Fruit fly (Drosophila melanogaster) whole organism, larva: ENCODE measurements around the gene CCKLR-17D1.

ENCODE experiments used
- noc ChIP-seq: fragments of 200-800 bp; sonication (Bioruptor generic); optimal IDR thresholded peaks from 3 replicates; lab custom pipeline; 2019; ENCODE audit warnings: missing biosample characterization, mild to moderate bottlenecking, missing genetic modification characterization, moderate library complexity

Gene CCKLR-17D1

DNA sequence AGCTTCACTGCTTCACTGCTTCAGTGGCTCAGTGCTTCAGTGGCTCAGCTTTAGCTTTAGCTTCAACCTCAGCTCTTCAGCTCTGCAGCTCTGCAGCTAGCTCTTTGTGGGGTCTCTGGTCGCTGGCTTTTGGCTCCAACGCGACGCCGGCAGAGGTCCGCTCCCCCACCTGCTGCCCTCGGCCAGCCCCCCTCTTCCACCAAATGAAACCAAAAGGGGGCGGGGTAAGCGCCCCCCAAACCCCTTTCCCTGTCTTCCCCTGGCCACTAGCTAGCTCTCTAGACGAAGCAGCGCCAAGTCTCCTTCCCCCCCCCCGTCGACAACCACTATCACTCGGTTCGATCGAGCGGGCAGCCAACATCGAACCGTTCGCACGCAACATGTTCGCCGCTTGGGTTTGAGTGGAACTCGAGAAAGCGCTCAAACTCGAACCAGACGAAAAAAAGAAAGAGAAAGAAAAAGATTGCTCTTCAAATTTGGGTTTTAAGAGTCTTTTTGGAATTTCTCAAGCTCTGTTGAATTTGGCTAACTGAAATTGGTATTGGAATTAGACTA is 33.3 kb downstream of the CCKLR-17D1 start, which contains the start of gene Cyp18a1:
Gene Cyp18a1, minus strand, starts transcription at position 95 of the 555 bp plus-strand sequence.
- no peak for TF ChIP-seq noc (tag; lab: Kevin White, UChicago)

dm6 chrX:18685726-18686125 is 40.6 kb downstream of the CCKLR-17D1 start, which contains the start of gene phtm:
Gene phtm (plus strand): TSS chrX:18685766.
- no peak for TF ChIP-seq noc (tag; lab: Kevin White, UChicago)

DNA sequence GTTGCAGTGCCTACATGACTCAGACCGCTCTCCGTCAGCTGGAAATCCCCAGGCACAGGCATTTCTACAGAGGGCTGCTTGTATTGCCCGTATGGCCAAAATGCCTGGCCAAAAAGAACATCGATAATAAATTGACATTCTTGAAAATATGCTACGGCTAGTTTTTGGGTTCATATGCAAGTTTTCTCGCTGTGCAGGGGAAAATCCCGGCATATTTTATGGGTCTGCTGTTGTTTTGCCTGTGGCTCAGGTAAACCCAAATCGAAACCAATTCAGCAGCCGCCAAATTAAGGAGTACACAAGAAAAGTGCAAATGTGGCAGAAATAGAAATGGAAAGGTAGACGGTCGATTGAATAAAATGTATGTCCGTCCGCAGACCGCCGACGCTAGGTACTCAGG is 41.4 kb downstream of the CCKLR-17D1 start:
- no peak for TF ChIP-seq noc (tag; lab: Kevin White, UChicago)

DNA sequence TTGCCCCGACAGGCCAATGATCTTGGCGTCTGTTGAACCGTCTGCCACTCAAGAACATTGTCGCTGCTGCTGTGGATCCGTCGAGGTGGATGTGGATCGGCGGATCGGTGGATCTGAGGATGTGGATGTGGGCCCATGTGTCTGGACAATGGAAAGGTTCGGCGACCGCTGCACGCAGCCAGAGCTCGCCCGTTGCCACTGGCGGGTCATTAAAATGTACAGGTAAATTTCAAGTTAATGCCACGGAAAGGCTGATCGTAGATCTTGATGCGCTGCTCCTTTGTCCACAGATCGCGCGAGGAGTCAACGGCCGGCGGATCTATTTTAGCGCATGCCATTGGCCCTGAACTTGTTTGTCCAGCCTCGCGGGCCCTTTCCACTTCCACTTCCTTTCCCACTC is 41.9 kb downstream of the CCKLR-17D1 start:
- TF ChIP-seq noc (tag; lab: Kevin White, UChicago) = no peak

dm6 chrX:18682815-18683214 is 43.6 kb downstream of the CCKLR-17D1 start:
- TF ChIP-seq noc (tag; lab: Kevin White, UChicago) = no peak

dm6 chrX:18681410-18681809 is 45.0 kb downstream of the CCKLR-17D1 start:
- no peak for TF ChIP-seq noc (tag; lab: Kevin White, UChicago)

DNA sequence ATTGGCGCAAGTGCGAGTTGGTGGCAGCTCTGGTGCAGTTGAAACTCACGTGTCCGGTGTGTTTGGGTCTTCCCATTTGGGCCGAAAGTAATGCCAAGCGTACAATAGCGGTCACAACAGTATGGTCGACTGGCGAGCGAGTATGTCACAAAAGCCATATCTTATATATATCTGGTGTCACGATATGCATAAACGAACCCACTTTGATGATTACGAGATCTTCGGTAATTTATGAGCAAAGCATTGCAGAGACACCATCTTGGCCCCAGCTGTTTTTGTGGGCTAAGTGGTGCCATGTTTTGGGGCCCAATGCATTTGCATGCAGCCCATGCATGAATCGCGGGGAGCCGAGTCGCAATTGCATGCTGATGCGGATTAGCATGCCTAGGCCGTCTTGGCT is 47.5 kb downstream of the CCKLR-17D1 start:
- TF ChIP-seq noc (tag; lab: Kevin White, UChicago) = no peak

DNA sequence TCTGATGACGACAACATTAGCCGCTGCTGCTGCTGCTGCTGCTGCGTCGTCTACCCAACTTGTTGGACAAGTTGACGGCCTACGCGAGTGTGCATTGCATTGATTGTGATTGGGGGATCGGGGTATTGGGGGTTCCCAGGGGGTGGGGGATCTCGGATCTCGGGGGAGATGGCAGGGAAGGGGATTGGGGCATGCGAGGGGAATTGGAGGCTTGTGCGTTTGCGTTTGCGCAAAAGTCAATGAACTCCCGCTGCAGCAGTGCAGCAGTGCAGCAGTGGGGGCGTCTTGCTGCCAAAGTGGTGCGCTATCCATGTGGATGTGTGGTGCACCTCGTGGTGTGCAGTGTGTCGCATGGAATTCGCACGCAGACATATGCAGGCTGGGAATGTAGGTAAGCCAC is 49.6 kb downstream of the CCKLR-17D1 start:
- TF ChIP-seq noc (tag; lab: Kevin White, UChicago) = no peak

dm6 chrX:18675702-18676101 is 50.7 kb downstream of the CCKLR-17D1 start:
- TF ChIP-seq noc (tag; lab: Kevin White, UChicago) = no peak

DNA sequence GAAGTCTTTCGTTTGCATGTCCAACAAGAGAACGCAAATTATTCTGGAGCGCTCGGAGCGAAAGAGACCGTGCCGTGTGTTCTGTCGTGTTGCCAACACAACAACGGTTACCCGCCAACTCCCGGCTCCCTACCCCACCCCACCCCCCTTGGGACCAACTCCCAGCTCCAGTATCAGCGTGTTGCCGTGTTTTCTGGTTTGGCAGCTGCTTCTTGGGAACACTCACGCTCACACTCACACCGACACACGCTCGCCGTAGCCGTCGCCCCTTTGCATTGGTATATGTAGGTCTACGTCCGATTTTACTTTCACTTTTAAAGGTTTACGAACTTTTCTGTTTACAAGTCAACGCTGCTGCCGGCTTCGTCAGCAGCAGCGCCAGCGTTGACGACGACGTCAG is 51.1 kb downstream of the CCKLR-17D1 start:
- TF ChIP-seq noc (tag; lab: Kevin White, UChicago) = no peak

dm6 chrX:18672900-18673529 is 53.4 kb downstream of the CCKLR-17D1 start:
- no peak for TF ChIP-seq noc (tag; lab: Kevin White, UChicago)

- TF ChIP-seq noc (tag; lab: Kevin White, UChicago) = no peak
Measured at dm6 chrX:18671545-18672174, 54.7 kb downstream of the CCKLR-17D1 start.

- TF ChIP-seq noc (tag; lab: Kevin White, UChicago) = no peak
Measured at dm6 chrX:18669811-18670477, 56.4 kb downstream of the CCKLR-17D1 start.

DNA sequence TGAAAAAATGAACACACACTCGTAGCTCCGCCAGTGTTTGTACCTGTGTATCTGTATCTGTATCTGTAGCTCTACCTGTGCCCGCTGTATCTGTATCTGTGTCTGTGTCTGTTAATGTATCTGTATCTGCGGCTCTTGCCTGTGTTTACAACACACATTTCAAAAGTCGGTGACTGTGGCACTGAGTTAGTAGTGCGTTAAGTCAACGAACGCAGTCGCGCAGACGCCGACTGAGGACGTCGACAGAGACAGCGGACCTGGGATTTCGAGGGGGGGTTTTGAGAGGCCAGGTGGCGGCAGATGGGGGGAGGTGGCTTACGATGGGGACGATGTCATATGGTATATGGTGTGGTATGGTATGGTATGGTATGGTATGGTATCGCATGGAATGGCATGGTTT is 58.1 kb downstream of the CCKLR-17D1 start:
- TF ChIP-seq noc (tag; lab: Kevin White, UChicago) = no peak

- no peak for TF ChIP-seq noc (tag; lab: Kevin White, UChicago)
Measured at dm6 chrX:18665715-18666267, 60.6 kb downstream of the CCKLR-17D1 start.

- no peak for TF ChIP-seq noc (tag; lab: Kevin White, UChicago)
Measured at dm6 chrX:18663362-18663761, 63.0 kb downstream of the CCKLR-17D1 start.
